In the genomic region with DNA sequence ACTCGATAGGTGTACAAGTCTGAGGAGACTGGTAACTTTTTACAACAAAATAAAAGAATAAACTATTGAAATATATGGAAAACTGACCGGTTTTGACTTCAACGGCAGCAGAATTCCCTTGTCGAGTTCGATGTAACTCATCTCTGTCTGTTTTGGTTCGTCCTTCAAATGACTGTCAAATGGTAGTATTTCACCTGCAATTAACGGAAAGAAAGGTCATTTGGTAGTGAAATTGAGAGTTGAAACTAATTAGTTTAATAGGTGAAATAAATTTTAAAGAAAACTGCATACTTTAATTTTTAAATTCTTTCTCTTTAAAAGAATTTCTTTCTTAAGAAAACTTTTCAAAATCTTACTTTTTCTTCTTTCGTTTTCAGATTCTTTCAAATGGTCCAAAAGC, we compare ENCODE assay signal across 3 worm cellular contexts.
TF ChIP-seq lines count a peak whose summit lies in the region.

No protein-coding gene starts in this region.

TF ChIP-seq in whole organism, L1 larva, 84 proteins besides CTCF, POLR2A, EP300 and RAD21:
- TF ChIP-seq blmp-1 (tag; optimal IDR thresholded peaks at IDR 0.05; lab: Kevin White, UChicago), result peak; percentile 56
- TF ChIP-seq nhr-85 (tag; lab: Kevin White, UChicago), result peak; percentile 59
- no peak for TF ChIP-seq mep-1 (tag; optimal IDR thresholded peaks at IDR 0.05; lab: Kevin White, UChicago)

TF ChIP-seq in whole organism, L2 larva, 48 proteins besides CTCF, POLR2A, EP300 and RAD21:
- TF ChIP-seq nhr-25 (tag; optimal IDR thresholded peaks at IDR 0.05; lab: Kevin White, UChicago) (peak; percentile 37), nhr-11 (tag; optimal IDR thresholded peaks at IDR 0.05; lab: Kevin White, UChicago) (no peak), mdl-1 (tag; optimal IDR thresholded peaks at IDR 0.05; lab: Kevin White, UChicago) (no peak)

TF ChIP-seq in whole organism, L4 larva, 104 proteins besides CTCF, POLR2A, EP300 and RAD21:
- TF ChIP-seq nhr-111 (GFP tag; optimal IDR thresholded peaks at IDR 0.05; lab: Kevin White, UChicago) (no peak), tag-97 (GFP tag; IDR thresholded peaks at IDR 0.05; lab: Robert Waterston, UW) (no peak), zfp-3 (GFP tag; conservative IDR thresholded peaks at IDR 0.05; lab: Robert Waterston, UW) (no peak), dmd-9 (GFP tag; IDR thresholded peaks at IDR 0.05; lab: Robert Waterston, UW) (no peak), nhr-76 (tag; optimal IDR thresholded peaks at IDR 0.05; lab: Kevin White, UChicago) (no peak), ceh-62 (tag; optimal IDR thresholded peaks at IDR 0.05; lab: Kevin White, UChicago) (no peak), mep-1 (tag; optimal IDR thresholded peaks at IDR 0.05; lab: Kevin White, UChicago) (peak; percentile 4), lin-38 (GFP tag; IDR thresholded peaks at IDR 0.05; lab: Robert Waterston, UW) (no peak), nhr-42 (GFP tag; IDR thresholded peaks at IDR 0.05; lab: Robert Waterston, UW) (no peak), mdt-29 (GFP tag; IDR thresholded peaks at IDR 0.05; lab: Robert Waterston, UW) (no peak), F49E8.2 (tag; optimal IDR thresholded peaks at IDR 0.05; lab: Kevin White, UChicago; ENCODE audit: borderline replicate concordance) (no peak), duxl-1 (tag; optimal IDR thresholded peaks at IDR 0.05; lab: Kevin White, UChicago; ENCODE audit: poor library complexity) (no peak), rbr-2 (tag; optimal IDR thresholded peaks at IDR 0.05; lab: Kevin White, UChicago) (no peak), ama-1 (optimal IDR thresholded peaks at IDR 0.05; lab: Kevin White, UChicago) (no peak), nhr-25 (tag; optimal IDR thresholded peaks at IDR 0.05; lab: Kevin White, UChicago; ENCODE audit: borderline replicate concordance, insufficient read depth) (peak; percentile 32), nhr-10 (tag; optimal IDR thresholded peaks at IDR 0.05; lab: Kevin White, UChicago) (no peak), spr-1 (tag; optimal IDR thresholded peaks at IDR 0.05; lab: Kevin White, UChicago) (no peak)

Comparison
In these comparisons a context has a peak if more than half of its experiments do, and no peak if none do; other contexts are left out.
1. Of the 29 proteins assayed by ChIP-seq in both whole organism, L4 larva and whole organism, L1 larva: peak only in whole organism, L4 larva: mep-1; only in whole organism, L1 larva: none; in both: none; in neither: 28.